Worm (Caenorhabditis elegans) whole organism, L2 larva: Measurements from ENCODE around the gene Y53F4B.39.

Source experiments
- C34F6.9 ChIP-seq: fragments of 150-350 bp; optimal IDR thresholded peaks from 2 replicates; lab custom pipeline; 2014; ENCODE audit warnings: missing biosample characterization, missing genetic modification characterization
- F13H6.1 ChIP-seq: sonication (generic microtip); optimal IDR thresholded peaks from 2 replicates; lab custom pipeline; 2016; ENCODE audit warnings: missing genetic modification characterization, missing compliant biosample characterization
- Y55F3AM.14 ChIP-seq: fragments of 200-800 bp; sonication (Bioruptor generic); optimal IDR thresholded peaks from 2 replicates; lab custom pipeline; 2018; ENCODE audit warnings: mild to moderate bottlenecking, missing genetic modification characterization, missing compliant biosample characterization
- ZK546.5 ChIP-seq: sonication (generic microtip); optimal IDR thresholded peaks from 2 replicates; lab custom pipeline; 2017; ENCODE audit warnings: missing biosample characterization, missing genetic modification characterization
- alr-1 ChIP-seq: fragments of 150-350 bp; optimal IDR thresholded peaks from 2 replicates; lab custom pipeline; 2014; ENCODE audit warnings: missing biosample characterization, missing genetic modification characterization
- aly-2 ChIP-seq: fragments of 150-350 bp; optimal IDR thresholded peaks from 2 replicates; lab custom pipeline; 2014; ENCODE audit warnings: missing biosample characterization, missing genetic modification characterization
- ama-1 ChIP-seq: fragments of 150-350 bp; optimal IDR thresholded peaks from 2 replicates; lab custom pipeline; 2018; ENCODE audit warnings: inconsistent platforms
- blmp-1 ChIP-seq: sonication (generic microtip); optimal IDR thresholded peaks from 2 replicates; lab custom pipeline; 2017; ENCODE audit warnings: missing genetic modification characterization, mild to moderate bottlenecking, missing compliant biosample characterization, antibody characterized with exemption, moderate library complexity; ENCODE audit not compliant: insufficient read depth
- ceh-16 ChIP-seq: fragments of 150-350 bp; optimal IDR thresholded peaks from 2 replicates; lab custom pipeline; 2014; ENCODE audit warnings: missing biosample characterization, missing genetic modification characterization
- ceh-82 ChIP-seq: fragments of 150-350 bp; optimal IDR thresholded peaks from 2 replicates; lab custom pipeline; 2014; ENCODE audit warnings: missing biosample characterization, missing genetic modification characterization
- crh-2 ChIP-seq: sonication (generic microtip); optimal IDR thresholded peaks from 2 replicates; lab custom pipeline; 2017; ENCODE audit warnings: missing biosample characterization, missing genetic modification characterization
- dmd-4 ChIP-seq: sonication (generic microtip); optimal IDR thresholded peaks from 2 replicates; lab custom pipeline; 2017; ENCODE audit warnings: missing biosample characterization, missing genetic modification characterization
- elt-1 ChIP-seq: fragments of 150-350 bp; optimal IDR thresholded peaks from 2 replicates; lab custom pipeline; 2014; ENCODE audit warnings: missing biosample characterization, missing genetic modification characterization
- elt-3 ChIP-seq: sonication (generic microtip); optimal IDR thresholded peaks from 2 replicates; lab custom pipeline; 2017; ENCODE audit warnings: missing biosample characterization, missing genetic modification characterization
- fos-1 ChIP-seq: fragments of 150-350 bp; optimal IDR thresholded peaks from 2 replicates; lab custom pipeline; 2014; ENCODE audit warnings: missing biosample characterization, missing genetic modification characterization
- gmeb-1 ChIP-seq: fragments of 150-350 bp; optimal IDR thresholded peaks from 2 replicates; lab custom pipeline; 2014; ENCODE audit warnings: missing biosample characterization, missing genetic modification characterization
- lin-11 ChIP-seq: fragments of 150-350 bp; sonication (generic microtip); optimal IDR thresholded peaks from 2 replicates; lab custom pipeline; 2014; ENCODE audit warnings: missing biosample characterization, missing genetic modification characterization, inconsistent platforms, mixed read lengths
- lin-13 ChIP-seq: fragments of 150-350 bp; optimal IDR thresholded peaks from 2 replicates; lab custom pipeline; 2014; ENCODE audit warnings: missing biosample characterization, missing genetic modification reagents, missing genetic modification characterization
- lin-39 ChIP-seq: fragments of 150-350 bp; optimal IDR thresholded peaks from 2 replicates; lab custom pipeline; 2014; ENCODE audit warnings: missing biosample characterization, missing genetic modification reagents, missing genetic modification characterization
- lsy-2 ChIP-seq, 2 experiments: fragments of 150-350 bp in 1 of 2; sonication (generic microtip) in 1 of 2; optimal IDR thresholded peaks; 2 replicates each; lab custom pipeline; 2014 to 2017; ENCODE audit warnings: missing biosample characterization in 2 of 2, missing genetic modification characterization in 2 of 2
- mab-5 ChIP-seq: fragments of 150-350 bp; optimal IDR thresholded peaks from 2 replicates; lab custom pipeline; 2014; ENCODE audit warnings: missing biosample characterization, missing genetic modification characterization
- mbf-1 ChIP-seq: sonication (generic microtip); optimal IDR thresholded peaks from 2 replicates; lab custom pipeline; 2017; ENCODE audit warnings: missing biosample characterization, missing genetic modification characterization
- mdl-1 ChIP-seq, 2 experiments: fragments of 150-350 bp in 1 of 2; sonication (generic microtip) in 1 of 2; optimal IDR thresholded peaks; 2 replicates each; lab custom pipeline; 2017; ENCODE audit warnings: missing biosample characterization in 2 of 2, missing genetic modification characterization in 2 of 2
- nhr-10 ChIP-seq: sonication (generic microtip); optimal IDR thresholded peaks from 2 replicates; lab custom pipeline; 2017; ENCODE audit warnings: missing biosample characterization, missing genetic modification characterization
- nhr-12 ChIP-seq: fragments of 150-350 bp; optimal IDR thresholded peaks from 2 replicates; lab custom pipeline; 2014; ENCODE audit warnings: missing biosample characterization, missing genetic modification characterization
- nhr-129 ChIP-seq: fragments of 150-350 bp; optimal IDR thresholded peaks from 2 replicates; lab custom pipeline; 2014; ENCODE audit warnings: missing biosample characterization, missing genetic modification characterization
- nhr-21 ChIP-seq: fragments of 150-350 bp; optimal IDR thresholded peaks from 2 replicates; lab custom pipeline; 2014; ENCODE audit warnings: missing biosample characterization, missing genetic modification characterization
- nhr-23 ChIP-seq: fragments of 150-350 bp; optimal IDR thresholded peaks from 2 replicates; lab custom pipeline; 2014; ENCODE audit warnings: missing biosample characterization, missing genetic modification reagents, missing genetic modification characterization
- nhr-25 ChIP-seq: fragments of 150-350 bp; sonication (generic microtip); optimal IDR thresholded peaks from 3 replicates; lab custom pipeline; 2014; ENCODE audit warnings: missing biosample characterization, missing genetic modification characterization
- nhr-6 ChIP-seq: fragments of 150-350 bp; optimal IDR thresholded peaks from 2 replicates; lab custom pipeline; 2014; ENCODE audit warnings: missing biosample characterization, missing genetic modification characterization
- nhr-77 ChIP-seq: fragments of 150-350 bp; optimal IDR thresholded peaks from 2 replicates; lab custom pipeline; 2014; ENCODE audit warnings: missing biosample characterization, missing genetic modification characterization
- peb-1 ChIP-seq: fragments of 150-350 bp; optimal IDR thresholded peaks from 2 replicates; lab custom pipeline; 2014; ENCODE audit warnings: missing biosample characterization, missing genetic modification characterization
- sem-4 ChIP-seq: fragments of 150-350 bp; optimal IDR thresholded peaks from 2 replicates; lab custom pipeline; 2014; ENCODE audit warnings: missing biosample characterization, missing genetic modification reagents, missing genetic modification characterization
- skn-1 ChIP-seq: sonication (generic microtip); optimal IDR thresholded peaks from 2 replicates; lab custom pipeline; 2017; ENCODE audit warnings: missing biosample characterization, missing genetic modification characterization
- sma-3 ChIP-seq: sonication (generic microtip); optimal IDR thresholded peaks from 2 replicates; lab custom pipeline; 2016; ENCODE audit warnings: missing genetic modification reagents, missing genetic modification characterization, missing compliant biosample characterization
- sma-9 ChIP-seq, 2 experiments: fragments of 150-350 bp in 1 of 2; sonication (generic microtip) in 1 of 2; optimal IDR thresholded peaks; 2 replicates each; lab custom pipeline; 2014 to 2016; ENCODE audit warnings: missing genetic modification characterization in 2 of 2, mild to moderate bottlenecking in 1 of 2, missing biosample characterization in 1 of 2, missing compliant biosample characterization in 1 of 2, missing genetic modification reagents in 1 of 2, moderate library complexity in 1 of 2
- snpc-4 ChIP-seq: fragments of 150-350 bp; optimal IDR thresholded peaks from 2 replicates; lab custom pipeline; 2014; ENCODE audit warnings: missing biosample characterization, missing genetic modification characterization
- unc-39 ChIP-seq: fragments of 150-350 bp; optimal IDR thresholded peaks from 2 replicates; lab custom pipeline; 2014; ENCODE audit warnings: missing biosample characterization, missing genetic modification characterization
- unc-55 ChIP-seq: fragments of 150-350 bp; sonication (generic microtip); optimal IDR thresholded peaks from 3 replicates; lab custom pipeline; 2014; ENCODE audit warnings: missing biosample characterization, missing genetic modification reagents, missing genetic modification characterization
- zag-1 ChIP-seq: fragments of 150-350 bp; optimal IDR thresholded peaks from 2 replicates; lab custom pipeline; 2014; ENCODE audit warnings: missing biosample characterization, missing genetic modification characterization
- ztf-1 ChIP-seq: fragments of 200-800 bp; sonication (Bioruptor generic); conservative IDR thresholded peaks from 2 replicates; pipeline ENCODE4 v1.3.6; 2022; ENCODE audit warnings: missing genetic modification characterization, missing compliant biosample characterization
- ztf-11 ChIP-seq: sonication (generic microtip); optimal IDR thresholded peaks from 2 replicates; lab custom pipeline; 2017; ENCODE audit warnings: missing biosample characterization, missing genetic modification characterization

Y53F4B.39 gene

DNA sequence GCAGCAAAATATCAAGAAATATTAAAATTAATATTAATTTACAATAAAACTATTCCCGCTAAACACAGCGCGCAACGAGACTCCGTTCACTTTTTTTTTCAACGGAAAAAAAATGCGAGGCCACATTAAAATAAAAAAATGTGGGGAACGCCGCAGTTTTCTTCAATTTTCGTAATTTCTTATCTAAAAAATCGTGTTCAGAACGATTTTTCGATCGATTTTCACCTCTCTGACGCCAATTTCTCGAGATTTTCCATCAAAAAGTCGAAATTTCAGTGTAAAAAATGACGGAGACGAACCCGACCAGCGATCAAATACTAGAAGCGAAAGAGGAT, 20.1 kb upstream of the Y53F4B.39 start, which contains the start of gene Y53F4B.21:
TSS of gene Y53F4B.21 (plus strand) at position 285 of the 335 bp plus-strand sequence.
- TF ChIP-seq alr-1, result no peak
- no peak for TF ChIP-seq snpc-4 (tag; lab: Kevin White, UChicago)
- no peak for TF ChIP-seq nhr-21 (tag; lab: Kevin White, UChicago)
- TF ChIP-seq nhr-6, result no peak
- TF ChIP-seq sem-4, result no peak
- no peak for TF ChIP-seq unc-39 (tag; lab: Kevin White, UChicago)
- no peak for TF ChIP-seq crh-2 (tag; lab: Kevin White, UChicago)
- TF ChIP-seq ztf-11 (tag; lab: Kevin White, UChicago), result no peak
- TF ChIP-seq elt-3, result no peak
- no peak for TF ChIP-seq ceh-82 (tag; lab: Kevin White, UChicago)
- TF ChIP-seq unc-55 (GFP tag; lab: Kevin White, UChicago), result no peak
- no peak for TF ChIP-seq mbf-1 (tag; lab: Kevin White, UChicago)
- no peak for TF ChIP-seq Y55F3AM.14
- TF ChIP-seq ZK546.5, result no peak

DNA sequence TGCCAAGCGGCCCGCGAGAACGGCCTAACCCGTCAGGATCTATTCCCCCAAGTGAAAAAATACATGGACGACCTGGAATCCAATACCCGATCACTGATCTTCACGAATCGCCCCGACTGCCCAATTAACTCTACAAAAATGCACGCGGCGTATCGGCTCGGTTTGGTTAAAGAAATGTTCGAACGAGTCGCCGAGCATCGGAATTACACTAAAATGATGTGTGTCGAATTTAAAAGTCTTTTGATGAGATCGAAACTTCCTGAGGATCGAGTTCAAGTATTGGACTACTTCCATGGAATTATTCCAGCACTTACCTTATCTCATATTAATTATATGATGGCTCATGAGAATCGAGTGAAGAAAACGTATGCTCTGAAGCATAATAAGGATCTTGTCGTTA, 2.8 kb upstream of the Y53F4B.39 start:
- no peak for TF ChIP-seq nhr-12 (tag; lab: Kevin White, UChicago)
- no peak for TF ChIP-seq ztf-11 (tag; lab: Kevin White, UChicago)
- TF ChIP-seq unc-55 (GFP tag; lab: Kevin White, UChicago), result no peak
- TF ChIP-seq sma-3 (GFP tag; lab: Kevin White, UChicago), result no peak
- no peak for TF ChIP-seq skn-1
- no peak for TF ChIP-seq lin-11
- TF ChIP-seq nhr-25 (tag; lab: Kevin White, UChicago), result no peak
- no peak for TF ChIP-seq blmp-1 (tag; lab: Kevin White, UChicago)
- TF ChIP-seq sem-4, result no peak
- TF ChIP-seq ceh-16 (tag; lab: Kevin White, UChicago), result no peak
- TF ChIP-seq aly-2, result no peak
- TF ChIP-seq nhr-10 (tag; lab: Kevin White, UChicago), result no peak
- no peak for TF ChIP-seq crh-2 (tag; lab: Kevin White, UChicago)
- TF ChIP-seq gmeb-1 (tag; lab: Kevin White, UChicago), result no peak
- no peak for TF ChIP-seq elt-1 (tag; lab: Kevin White, UChicago)
- TF ChIP-seq snpc-4 (tag; lab: Kevin White, UChicago), result no peak
- TF ChIP-seq fos-1, result no peak
- no peak for TF ChIP-seq mab-5 (tag; lab: Kevin White, UChicago)
- no peak for TF ChIP-seq F13H6.1
- TF ChIP-seq Y55F3AM.14, result no peak

DNA sequence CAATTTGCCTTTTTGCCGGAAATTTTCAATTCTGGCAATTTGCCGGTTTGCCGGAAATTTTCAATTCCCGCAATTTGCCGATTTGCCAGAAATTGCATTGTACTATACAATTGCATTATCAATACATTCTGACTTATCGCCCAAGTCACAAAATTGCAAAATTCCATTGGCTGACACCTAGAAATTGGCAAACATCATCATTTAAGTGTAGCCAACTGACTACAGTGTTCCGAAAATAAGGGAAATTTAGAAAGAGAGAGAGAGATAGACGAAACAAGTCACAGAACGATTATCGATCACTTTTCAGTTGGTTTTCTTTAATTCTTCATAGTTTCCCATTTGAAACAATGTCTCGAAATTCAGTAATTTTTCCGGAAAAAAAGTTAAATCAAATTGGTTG, 1.4 kb downstream of the Y53F4B.39 start:
- TF ChIP-seq nhr-25 (tag; lab: Kevin White, UChicago) (no peak), snpc-4 (tag; lab: Kevin White, UChicago) (no peak), sem-4 (no peak), ztf-11 (tag; lab: Kevin White, UChicago) (no peak), nhr-129 (peak; percentile 22), lsy-2 (tag; optimal IDR thresholded peaks at IDR 0.05; lab: Kevin White, UChicago) (no peak), nhr-77 (tag; lab: Kevin White, UChicago) (no peak), unc-39 (tag; lab: Kevin White, UChicago) (no peak), mdl-1 (tag; optimal IDR thresholded peaks at IDR 0.05; lab: Kevin White, UChicago) (no peak), nhr-12 (tag; lab: Kevin White, UChicago) (no peak), blmp-1 (tag; lab: Kevin White, UChicago) (peak; percentile 37), nhr-6 (no peak), mab-5 (tag; lab: Kevin White, UChicago) (no peak), fos-1 (peak; percentile 65), ztf-1 (GFP tag; lab: Robert Waterston, UW) (no peak), sma-3 (GFP tag; lab: Kevin White, UChicago) (no peak), alr-1 (no peak), crh-2 (tag; lab: Kevin White, UChicago) (peak; percentile 53), gmeb-1 (tag; lab: Kevin White, UChicago) (peak; percentile 4), elt-1 (tag; lab: Kevin White, UChicago) (no peak)

DNA sequence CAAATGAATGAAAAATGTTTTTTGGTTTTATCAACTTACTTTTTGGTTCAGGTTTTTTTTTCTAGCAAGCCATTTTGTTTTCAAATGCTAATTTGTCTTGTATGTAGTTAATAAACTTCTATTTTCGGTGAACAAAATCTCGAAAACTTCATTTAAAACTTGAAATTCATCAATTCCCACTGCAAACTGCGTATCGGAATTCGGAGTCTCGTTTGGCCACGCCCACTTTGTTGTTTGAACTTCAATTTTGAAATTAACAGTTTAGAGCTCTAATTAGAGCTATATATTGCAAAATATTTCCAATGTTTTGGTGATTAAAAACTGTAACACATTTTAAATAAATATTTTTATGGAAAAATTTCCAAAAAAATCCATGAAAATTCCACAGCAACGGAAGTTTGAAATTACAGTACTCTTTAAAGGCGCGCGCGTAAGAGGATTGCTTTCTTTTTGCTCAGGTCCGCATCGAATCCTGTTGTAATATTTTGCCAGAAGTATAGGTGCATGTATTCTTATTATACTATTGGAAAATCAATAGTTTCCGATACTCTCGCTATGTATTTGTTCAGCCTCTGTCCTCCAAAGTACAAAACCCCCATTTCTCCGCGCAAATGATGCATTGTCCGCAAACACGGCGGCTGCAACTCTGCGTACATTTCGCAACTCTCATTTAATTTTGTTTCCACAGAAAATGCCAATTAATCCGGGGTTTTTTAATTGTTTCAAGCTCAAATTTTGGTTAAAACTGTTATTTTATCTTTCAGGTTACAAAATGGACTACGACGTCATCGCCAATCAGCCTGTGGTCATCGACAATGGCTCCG, 9.8 kb downstream of the Y53F4B.39 start, which contains the start of gene arp-1:
TSS of gene arp-1 (plus strand) at position 765 of the 824 bp plus-strand sequence.
- TF ChIP-seq lin-39, result no peak
- TF ChIP-seq crh-2 (tag; lab: Kevin White, UChicago), result no peak
- TF ChIP-seq nhr-21 (tag; lab: Kevin White, UChicago), result no peak
- TF ChIP-seq elt-1 (tag; lab: Kevin White, UChicago), result no peak
- TF ChIP-seq ztf-11 (tag; lab: Kevin White, UChicago), result no peak
- TF ChIP-seq mbf-1 (tag; lab: Kevin White, UChicago), result no peak
- no peak for TF ChIP-seq ama-1
- TF ChIP-seq ZK546.5, result no peak
- peak; percentile 44 for TF ChIP-seq nhr-77 (tag; lab: Kevin White, UChicago)
- TF ChIP-seq zag-1 (tag; lab: Kevin White, UChicago), result peak; percentile 48
- TF ChIP-seq peb-1 (tag; lab: Kevin White, UChicago), result no peak
- peak; percentile 15 for TF ChIP-seq sma-9 (GFP tag; optimal IDR thresholded peaks at IDR 0.05; lab: Kevin White, UChicago)
- TF ChIP-seq sma-9 (tag; optimal IDR thresholded peaks at IDR 0.05; lab: Kevin White, UChicago), result no peak
- peak; percentile 55 for TF ChIP-seq gmeb-1 (tag; lab: Kevin White, UChicago)
- peak; percentile 36 to 61 for TF ChIP-seq lsy-2 (tag; optimal IDR thresholded peaks at IDR 0.05; lab: Kevin White, UChicago)
- TF ChIP-seq blmp-1 (tag; lab: Kevin White, UChicago), result no peak
- peak; percentile 70 for TF ChIP-seq lin-11
- peak; percentile 64 for TF ChIP-seq C34F6.9
- TF ChIP-seq nhr-25 (tag; lab: Kevin White, UChicago), result peak; percentile 32
- peak; percentile 0 for TF ChIP-seq lin-13
- TF ChIP-seq nhr-23 (tag; lab: Kevin White, UChicago), result no peak
- no peak for TF ChIP-seq skn-1
- peak; percentile 43 for TF ChIP-seq F13H6.1
- no peak for TF ChIP-seq dmd-4 (tag; lab: Kevin White, UChicago)
- TF ChIP-seq nhr-129, result peak; percentile 66
